Worm (Caenorhabditis elegans) whole organism, midembryonic: ENCODE data around the gene C34C12.9.

Source experiments
- cog-1 ChIP-seq: sonication (generic microtip); optimal IDR thresholded peaks from 2 replicates; lab custom pipeline; 2016; ENCODE audit warnings: missing genetic modification characterization, missing compliant biosample characterization
- flt-1 ChIP-seq: fragments of 200-800 bp; sonication (Bioruptor generic); IDR thresholded peaks from 2 replicates; pipeline ENCODE4 v1.3.6; 2022; ENCODE audit warnings: missing genetic modification characterization, missing compliant biosample characterization
- klf-2 ChIP-seq: fragments of 200-800 bp; sonication (Bioruptor generic); conservative IDR thresholded peaks from 2 replicates; pipeline ENCODE4 v1.3.6; 2022; ENCODE audit warnings: missing genetic modification reagents, missing genetic modification characterization, missing compliant biosample characterization
- med-1 ChIP-seq: sonication (generic microtip); optimal IDR thresholded peaks from 2 replicates; lab custom pipeline; 2017; ENCODE audit warnings: missing genetic modification characterization, mild to moderate bottlenecking, missing compliant biosample characterization, antibody characterized with exemption, missing genetic modification reagents; ENCODE audit not compliant: insufficient read depth
- ref-1 ChIP-seq: fragments of 200-800 bp; sonication (Bioruptor generic); conservative IDR thresholded peaks from 2 replicates; pipeline ENCODE4 v1.3.6; 2022; ENCODE audit warnings: missing genetic modification reagents, missing genetic modification characterization, missing compliant biosample characterization
- tab-1 ChIP-seq: fragments of 200-800 bp; sonication (Bioruptor generic); IDR thresholded peaks from 2 replicates; pipeline ENCODE4 v1.3.6; 2022; ENCODE audit warnings: missing genetic modification characterization, missing compliant biosample characterization
- ztf-23 ChIP-seq: fragments of 200-800 bp; sonication (Bioruptor generic); IDR thresholded peaks from 2 replicates; pipeline ENCODE4 v1.3.6; 2022; ENCODE audit warnings: missing genetic modification reagents, missing genetic modification characterization, missing compliant biosample characterization
- ztf-29 ChIP-seq: fragments of 200-800 bp; sonication (Bioruptor generic); IDR thresholded peaks from 2 replicates; pipeline ENCODE4 v1.3.6; 2022; ENCODE audit warnings: missing genetic modification reagents, missing genetic modification characterization, missing compliant biosample characterization

ce11 chrIII:3428574-3428973 is 46.7 kb downstream of the C34C12.9 start:
- TF ChIP-seq ztf-29 (no peak), med-1 (GFP tag; lab: Kevin White, UChicago) (no peak), tab-1 (GFP tag; lab: Robert Waterston, UW) (no peak), klf-2 (no peak), cog-1 (no peak), ztf-23 (no peak), ref-1 (GFP tag; lab: Robert Waterston, UW) (no peak), flt-1 (GFP tag; lab: Robert Waterston, UW) (no peak)
